Fruit fly (Drosophila melanogaster) whole organism, embryonic: ENCODE results near the gene lark.

Experiments
- Atf-2 ChIP-seq: fragments of 200-800 bp; sonication (Bioruptor generic); optimal IDR thresholded peaks from 2 replicates; lab custom pipeline; 2016; ENCODE audit warnings: missing biosample characterization, missing genetic modification characterization
- B-H2 ChIP-seq: fragments of 200-800 bp; sonication (Bioruptor generic); optimal IDR thresholded peaks from 2 replicates; lab custom pipeline; 2018; ENCODE audit warnings: missing biosample characterization, mild to moderate bottlenecking, missing genetic modification characterization
- CG10147 ChIP-seq: fragments of 200-800 bp; sonication (Bioruptor generic); optimal IDR thresholded peaks from 2 replicates; lab custom pipeline; 2019; ENCODE audit warnings: missing biosample characterization, mild to moderate bottlenecking, missing genetic modification characterization, moderate library complexity
- CG10366 ChIP-seq: fragments of 200-800 bp; sonication (Bioruptor generic); IDR thresholded peaks from 2 replicates; pipeline ENCODE4 v1.3.6; 2022; ENCODE audit warnings: missing biosample characterization, missing genetic modification characterization
- CG10431 ChIP-seq: fragments of 200-800 bp; sonication (Bioruptor generic); optimal IDR thresholded peaks from 3 replicates; lab custom pipeline; 2018; ENCODE audit warnings: missing biosample characterization, mild to moderate bottlenecking, missing genetic modification characterization
- CG12659 ChIP-seq: fragments of 200-800 bp; sonication (Bioruptor generic); optimal IDR thresholded peaks from 3 replicates; lab custom pipeline; 2017; ENCODE audit warnings: mild to moderate bottlenecking, missing biosample characterization, missing genetic modification reagents, missing genetic modification characterization
- CG14965 ChIP-seq: fragments of 200-800 bp; sonication (Bioruptor generic); optimal IDR thresholded peaks from 2 replicates; lab custom pipeline; 2016; ENCODE audit warnings: missing biosample characterization, missing genetic modification characterization, borderline replicate concordance
- CG15011 ChIP-seq: fragments of 200-800 bp; sonication (Bioruptor generic); optimal IDR thresholded peaks from 3 replicates; lab custom pipeline; 2018; ENCODE audit warnings: missing biosample characterization, mild to moderate bottlenecking, missing genetic modification characterization
- CG15601 ChIP-seq: fragments of 200-800 bp; sonication (Bioruptor generic); optimal IDR thresholded peaks from 3 replicates; lab custom pipeline; 2019; ENCODE audit warnings: missing biosample characterization, mild to moderate bottlenecking, missing genetic modification characterization, moderate library complexity
- CG1792 ChIP-seq: fragments of 200-800 bp; sonication (Bioruptor generic); optimal IDR thresholded peaks from 2 replicates; lab custom pipeline; 2016; ENCODE audit warnings: missing biosample characterization, missing genetic modification characterization
- CG32767 ChIP-seq: fragments of 200-800 bp; sonication (Bioruptor generic); IDR thresholded peaks from 2 replicates; pipeline ENCODE4 v1.3.6; 2022; ENCODE audit warnings: missing biosample characterization, missing genetic modification characterization
- CG3281 ChIP-seq: fragments of 200-800 bp; sonication (Bioruptor generic); optimal IDR thresholded peaks from 3 replicates; lab custom pipeline; 2017; ENCODE audit warnings: missing biosample characterization, mild to moderate bottlenecking, missing genetic modification characterization
- CG3995 ChIP-seq: fragments of 200-800 bp; sonication (Bioruptor generic); optimal IDR thresholded peaks from 3 replicates; lab custom pipeline; 2016; ENCODE audit warnings: missing biosample characterization, missing genetic modification characterization
- CG42726 ChIP-seq: fragments of 200-800 bp; sonication (Bioruptor generic); IDR thresholded peaks from 2 replicates; pipeline ENCODE4 v1.3.6; 2022; ENCODE audit warnings: missing biosample characterization, missing genetic modification characterization; ENCODE audit not compliant: partially characterized antibody
- CG6254 ChIP-seq: fragments of 200-800 bp; sonication (Bioruptor generic); optimal IDR thresholded peaks from 3 replicates; lab custom pipeline; 2017; ENCODE audit warnings: mild to moderate bottlenecking, missing biosample characterization, missing genetic modification reagents, missing genetic modification characterization
- CG7786 ChIP-seq: fragments of 200-800 bp; sonication (Bioruptor generic); optimal IDR thresholded peaks from 2 replicates; lab custom pipeline; 2016; ENCODE audit warnings: missing biosample characterization, missing genetic modification characterization
- CG8388 ChIP-seq: fragments of 200-800 bp; sonication (Bioruptor generic); optimal IDR thresholded peaks from 2 replicates; lab custom pipeline; 2019; ENCODE audit warnings: missing biosample characterization, mild to moderate bottlenecking, missing genetic modification characterization, moderate library complexity
- CG8765 ChIP-seq: fragments of 200-800 bp; sonication (Bioruptor generic); IDR thresholded peaks from 2 replicates; pipeline ENCODE4 v1.3.6; 2022; ENCODE audit warnings: missing biosample characterization, missing genetic modification characterization
- CG8924 ChIP-seq: fragments of 200-800 bp; optimal IDR thresholded peaks from 3 replicates; lab custom pipeline; 2019; ENCODE audit warnings: missing biosample characterization, mild to moderate bottlenecking, missing genetic modification characterization, moderate library complexity
- Dip2 ChIP-seq: fragments of 200-800 bp; sonication (Bioruptor generic); IDR thresholded peaks from 2 replicates; pipeline ENCODE4 v1.3.6; 2022; ENCODE audit warnings: missing biosample characterization, missing genetic modification characterization
- Dp ChIP-seq: fragments of 200-800 bp; sonication (Bioruptor generic); optimal IDR thresholded peaks from 2 replicates; lab custom pipeline; 2018; ENCODE audit warnings: missing biosample characterization, mild to moderate bottlenecking, missing genetic modification characterization, moderate library complexity
- HLH54F ChIP-seq: fragments of 200-800 bp; sonication (Bioruptor generic); optimal IDR thresholded peaks from 3 replicates; lab custom pipeline; 2016; ENCODE audit warnings: missing biosample characterization, missing genetic modification characterization
- Lpt ChIP-seq: fragments of >200 bp; optimal IDR thresholded peaks from 2 replicates; lab custom pipeline; 2018; ENCODE audit warnings: missing biosample characterization, missing genetic modification characterization
- NC2β ChIP-seq: fragments of 200-800 bp; sonication (Bioruptor generic); optimal IDR thresholded peaks from 2 replicates; lab custom pipeline; 2016; ENCODE audit warnings: missing biosample characterization, missing genetic modification characterization
- Nf-YB ChIP-seq: fragments of 200-800 bp; sonication (Bioruptor generic); optimal IDR thresholded peaks from 3 replicates; lab custom pipeline; 2019; ENCODE audit warnings: missing biosample characterization, mild to moderate bottlenecking, missing genetic modification characterization, moderate library complexity
- Oaz ChIP-seq: fragments of 200-800 bp; sonication (Bioruptor generic); IDR thresholded peaks from 2 replicates; pipeline ENCODE4 v1.3.6; 2022; ENCODE audit warnings: missing biosample characterization, missing genetic modification characterization
- Oli ChIP-seq: fragments of 200-800 bp; sonication (Bioruptor generic); optimal IDR thresholded peaks from 2 replicates; lab custom pipeline; 2018; ENCODE audit warnings: missing biosample characterization, mild to moderate bottlenecking, missing genetic modification characterization, moderate library complexity
- Sin3A ChIP-seq: fragments of >200 bp; optimal IDR thresholded peaks from 2 replicates; lab custom pipeline; 2018
- Six4 ChIP-seq: fragments of 200-800 bp; sonication (Bioruptor generic); optimal IDR thresholded peaks from 2 replicates; lab custom pipeline; 2016; ENCODE audit warnings: missing biosample characterization, missing genetic modification characterization
- Spps ChIP-seq: fragments of 200-800 bp; sonication (Bioruptor generic); optimal IDR thresholded peaks from 2 replicates; lab custom pipeline; 2018; ENCODE audit warnings: missing biosample characterization, mild to moderate bottlenecking, missing genetic modification characterization
- az2 ChIP-seq: fragments of 200-800 bp; sonication (Bioruptor generic); optimal IDR thresholded peaks from 3 replicates; lab custom pipeline; 2016; ENCODE audit warnings: missing biosample characterization, missing genetic modification characterization
- chinmo ChIP-seq: fragments of 200-800 bp; sonication (Bioruptor generic); IDR thresholded peaks from 4 replicates; pipeline ENCODE4 v1.3.6; 2022; ENCODE audit warnings: missing biosample characterization, missing genetic modification characterization; ENCODE audit not compliant: partially characterized antibody
- danr ChIP-seq: fragments of 200-800 bp; sonication (Bioruptor generic); IDR thresholded peaks from 2 replicates; pipeline ENCODE4 v1.3.6; 2022; ENCODE audit warnings: missing biosample characterization, missing genetic modification characterization
- dimm ChIP-seq: fragments of 200-800 bp; sonication (Bioruptor generic); IDR thresholded peaks from 2 replicates; pipeline ENCODE4 v1.3.6; 2022; ENCODE audit warnings: missing biosample characterization, missing genetic modification characterization
- disco-r ChIP-seq: fragments of 200-800 bp; sonication (Bioruptor generic); optimal IDR thresholded peaks from 2 replicates; lab custom pipeline; 2016; ENCODE audit warnings: missing biosample characterization, missing genetic modification characterization
- ewg ChIP-seq: fragments of 200-800 bp; sonication (Bioruptor generic); optimal IDR thresholded peaks from 3 replicates; lab custom pipeline; 2017; ENCODE audit warnings: mild to moderate bottlenecking, missing biosample characterization, missing genetic modification reagents, missing genetic modification characterization
- fd3F ChIP-seq: fragments of 200-800 bp; sonication (Bioruptor generic); optimal IDR thresholded peaks from 2 replicates; lab custom pipeline; 2018; ENCODE audit warnings: missing biosample characterization, mild to moderate bottlenecking, missing genetic modification characterization, moderate library complexity
- fd64A ChIP-seq: fragments of 200-800 bp; sonication (Bioruptor generic); optimal IDR thresholded peaks from 3 replicates; lab custom pipeline; 2018; ENCODE audit warnings: missing biosample characterization, mild to moderate bottlenecking, missing genetic modification characterization
- insv ChIP-seq, 2 experiments: fragments of 200-800 bp; sonication (Bioruptor generic); optimal IDR thresholded peaks; 3 replicates each; lab custom pipeline; 2016 to 2018; ENCODE audit warnings: missing biosample characterization in 2 of 2, missing genetic modification characterization in 2 of 2
- inv ChIP-seq: fragments of 200-800 bp; sonication (Bioruptor generic); IDR thresholded peaks from 2 replicates; pipeline ENCODE4 v1.3.6; 2022; ENCODE audit warnings: missing biosample characterization, missing genetic modification characterization; ENCODE audit not compliant: partially characterized antibody
- kah ChIP-seq: fragments of 200-800 bp; sonication (Bioruptor generic); optimal IDR thresholded peaks from 2 replicates; lab custom pipeline; 2018; ENCODE audit warnings: missing biosample characterization, mild to moderate bottlenecking, missing genetic modification characterization
- peb ChIP-seq: fragments of 200-800 bp; sonication (Bioruptor generic); IDR thresholded peaks from 2 replicates; pipeline ENCODE4 v1.3.6; 2022; ENCODE audit warnings: missing biosample characterization, missing genetic modification characterization
- psq ChIP-seq: fragments of 200-800 bp; sonication (Bioruptor generic); optimal IDR thresholded peaks from 2 replicates; lab custom pipeline; 2017; ENCODE audit warnings: missing biosample characterization, missing genetic modification characterization
- pzg ChIP-seq: fragments of 200-800 bp; sonication (Bioruptor generic); optimal IDR thresholded peaks from 3 replicates; lab custom pipeline; 2018; ENCODE audit warnings: missing biosample characterization, mild to moderate bottlenecking, missing genetic modification characterization, moderate library complexity
- run ChIP-seq: fragments of 200-800 bp; sonication (Bioruptor generic); optimal IDR thresholded peaks from 3 replicates; lab custom pipeline; 2018; ENCODE audit warnings: missing biosample characterization, mild to moderate bottlenecking, missing genetic modification characterization
- sc ChIP-seq, 3 experiments: fragments of >200 bp in 2 of 3; fragments of 200-800 bp in 1 of 3; sonication (Bioruptor generic) in 1 of 3; optimal IDR thresholded peaks; 2 replicates in 2 of 3; 3 replicates in 1 of 3; lab custom pipeline; 2017; ENCODE audit warnings: mild to moderate bottlenecking in 1 of 3, missing biosample characterization in 1 of 3, missing genetic modification characterization in 1 of 3, missing genetic modification reagents in 1 of 3
- tin ChIP-seq: fragments of 200-800 bp; sonication (Bioruptor generic); optimal IDR thresholded peaks from 3 replicates; lab custom pipeline; 2016; ENCODE audit warnings: missing biosample characterization, missing genetic modification characterization
- vvl ChIP-seq: fragments of 200-800 bp; sonication (Bioruptor generic); IDR thresholded peaks from 2 replicates; pipeline ENCODE4 v1.3.6; 2022; ENCODE audit warnings: missing biosample characterization, missing genetic modification characterization
- zen2 ChIP-seq: fragments of 200-800 bp; sonication (Bioruptor generic); IDR thresholded peaks from 3 replicates; pipeline ENCODE4 v1.3.6; 2022; ENCODE audit warnings: missing biosample characterization, missing genetic modification characterization; ENCODE audit not compliant: partially characterized antibody

Gene lark

DNA sequence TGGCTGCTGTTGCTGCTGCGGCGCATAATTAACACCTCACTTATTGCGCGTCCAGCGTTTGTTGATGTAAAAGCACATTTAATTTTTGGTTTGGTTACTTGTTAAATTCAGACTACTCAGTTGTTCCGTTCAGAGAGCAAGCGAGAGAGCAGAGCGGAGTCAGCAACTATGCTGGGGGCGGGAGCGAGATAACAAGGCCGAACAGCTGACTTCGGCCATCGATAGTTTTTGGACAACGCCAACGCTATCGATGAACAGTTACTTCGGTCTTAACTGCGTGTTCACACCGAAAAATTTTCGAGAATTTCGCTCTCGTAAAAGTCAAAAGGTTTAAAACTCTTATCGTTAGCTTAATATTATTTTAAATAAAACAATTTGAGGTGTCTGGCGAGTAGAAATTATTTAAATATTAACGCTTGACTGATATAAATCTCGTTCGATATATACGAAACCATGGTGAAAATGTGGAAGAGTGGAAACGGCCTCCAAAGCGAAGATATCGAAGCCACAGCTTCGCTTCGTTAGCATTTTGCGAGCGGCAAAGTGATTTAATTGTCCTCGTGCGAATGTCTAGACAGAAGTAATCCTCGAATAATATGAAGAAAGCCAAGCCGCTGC lies 42.4 kb downstream of the lark start, which contains the start of the genes SMSr and smid (continued):
- TF ChIP-seq az2 (GFP tag; lab: Kevin White, UChicago): peak; percentile 45
- no peak for TF ChIP-seq CG14965 (GFP tag; lab: Kevin White, UChicago)
- TF ChIP-seq CG3995 (GFP tag; lab: Kevin White, UChicago): peak; percentile 76
- TF ChIP-seq tin (GFP tag; lab: Kevin White, UChicago): peak; percentile 51
- TF ChIP-seq CG3281 (GFP tag; lab: Kevin White, UChicago): peak; percentile 44
- peak; percentile 53; the same call in 2 of the 3 replicates for TF ChIP-seq zen2 (GFP tag; lab: Robert Waterston, UW)
- TF ChIP-seq pzg (GFP tag; lab: Kevin White, UChicago): peak; percentile 73
- TF ChIP-seq CG12659 (GFP tag; lab: Kevin White, UChicago): peak; percentile 71
- TF ChIP-seq CG32767: peak; percentile 18; the same call in 1 of the 2 replicates
- TF ChIP-seq fd64A (GFP tag; lab: Kevin White, UChicago): no peak
- TF ChIP-seq Atf-2: no peak
- no peak for TF ChIP-seq sc (optimal IDR thresholded peaks at IDR 0.05; lab: Kevin White, UChicago)
- TF ChIP-seq sc (GFP tag; optimal IDR thresholded peaks at IDR 0.05; lab: Kevin White, UChicago): peak; percentile 31
- TF ChIP-seq Six4: peak; percentile 35
- no peak for TF ChIP-seq Dip2
- TF ChIP-seq peb (GFP tag; lab: Robert Waterston, UW): no peak
- TF ChIP-seq psq (GFP tag; lab: Kevin White, UChicago): no peak
- TF ChIP-seq disco-r: no peak
- TF ChIP-seq Nf-YB: peak; percentile 2
- TF ChIP-seq CG10366: peak; percentile 46; the same call in 1 of the 2 replicates
- TF ChIP-seq CG7786 (GFP tag; lab: Kevin White, UChicago): peak; percentile 33
- no peak for TF ChIP-seq dimm (GFP tag; lab: Robert Waterston, UW)
- peak; percentile 46 for TF ChIP-seq Oli (tag; lab: Kevin White, UChicago)
- TF ChIP-seq Oaz (GFP tag; lab: Robert Waterston, UW): no peak
- peak; percentile 55 for TF ChIP-seq HLH54F (GFP tag; lab: Kevin White, UChicago)
- TF ChIP-seq run (tag; lab: Kevin White, UChicago): no peak
- peak; percentile 50; the same call in 1 of the 2 replicates for TF ChIP-seq danr (GFP tag; lab: Robert Waterston, UW)
- TF ChIP-seq kah: no peak
- TF ChIP-seq insv (GFP tag; optimal IDR thresholded peaks at IDR 0.05; lab: Kevin White, UChicago): peak in 1 of 2 experiments; percentile 44
- TF ChIP-seq CG8388 (GFP tag; lab: Kevin White, UChicago): no peak
- peak; percentile 53 for TF ChIP-seq NC2β (GFP tag; lab: Kevin White, UChicago)
- TF ChIP-seq CG10147 (GFP tag; lab: Kevin White, UChicago): peak; percentile 44
- peak; percentile 52; the same call in 1 of the 2 replicates for TF ChIP-seq CG8765 (GFP tag; lab: Robert Waterston, UW)
- TF ChIP-seq CG6254 (GFP tag; lab: Kevin White, UChicago): no peak
- TF ChIP-seq CG15011 (GFP tag; lab: Kevin White, UChicago): peak; percentile 20
- 0 out of 2 replicates have a peak, but pooled peaks have one; percentile 53 for TF ChIP-seq CG42726 (GFP tag; lab: Robert Waterston, UW)
- peak; percentile 23 for TF ChIP-seq B-H2 (GFP tag; lab: Kevin White, UChicago)
- TF ChIP-seq fd3F (GFP tag; lab: Kevin White, UChicago): peak; percentile 3
- no peak for TF ChIP-seq CG1792 (GFP tag; lab: Kevin White, UChicago)
- TF ChIP-seq CG8924 (tag; lab: Kevin White, UChicago): peak; percentile 68
- peak; percentile 98 for TF ChIP-seq Sin3A (lab: Kevin White, UChicago)
- TF ChIP-seq inv (GFP tag; lab: Robert Waterston, UW): peak; percentile 88
- TF ChIP-seq Dp: peak; percentile 20
- TF ChIP-seq CG15601 (tag; lab: Kevin White, UChicago): no peak
- peak; percentile 85; the same call in 3 of the 4 replicates for TF ChIP-seq chinmo (GFP tag; lab: Robert Waterston, UW)
- TF ChIP-seq CG10431: no peak
- no peak for TF ChIP-seq Lpt (GFP tag; lab: Kevin White, UChicago)
- TF ChIP-seq Spps (tag; lab: Kevin White, UChicago): peak; percentile 8
- peak; percentile 23; the same call in 1 of the 2 replicates for TF ChIP-seq vvl (GFP tag; lab: Robert Waterston, UW)
- peak; percentile 24 for TF ChIP-seq ewg (GFP tag; lab: Kevin White, UChicago)
